Fruit fly (Drosophila melanogaster): ENCODE results near the gene ppk22.
A peak's percentile ranks its signal among the peaks of the same experiment; 100 is the strongest.

ppk22 gene

dm6 chr3R:24810844-24811625 lies 48.6 kb downstream of the ppk22 start (continued):
- peak; percentile 76 for TF ChIP-seq CG8388 (GFP tag; optimal IDR thresholded peaks at IDR 0.05)
- peak; percentile 93 for TF ChIP-seq Dip3 (GFP tag; optimal IDR thresholded peaks at IDR 0.05)
- peak; percentile 90 for TF ChIP-seq Gug (GFP tag; IDR thresholded peaks at IDR 0.05)
- peak; percentile 92 for TF ChIP-seq HLH54F (GFP tag; optimal IDR thresholded peaks at IDR 0.05)
- TF ChIP-seq vvl (GFP tag; IDR thresholded peaks at IDR 0.05), result peak; percentile 95
- TF ChIP-seq Rx (GFP tag; IDR thresholded peaks at IDR 0.05), result peak; percentile 79
- peak; percentile 40 for TF ChIP-seq ftz-f1 (GFP tag; optimal IDR thresholded peaks at IDR 0.05)
- peak; percentile 94 for TF ChIP-seq ci (GFP tag; IDR thresholded peaks at IDR 0.05)
- peak; percentile 73 for TF ChIP-seq CG8281 (tag; optimal IDR thresholded peaks at IDR 0.05)
- TF ChIP-seq CG16815 (GFP tag; optimal IDR thresholded peaks at IDR 0.05), result peak; percentile 60
- peak; percentile 89 for TF ChIP-seq Oli (tag; optimal IDR thresholded peaks at IDR 0.05)
- TF ChIP-seq CG4730 (GFP tag; IDR thresholded peaks at IDR 0.05), result peak; percentile 85
- peak; percentile 68 for TF ChIP-seq CG15601 (tag; optimal IDR thresholded peaks at IDR 0.05)
- no peak for TF ChIP-seq pan (optimal IDR thresholded peaks at IDR 0.05)
- peak in 1 of 2 experiments; percentile 93 for TF ChIP-seq pan (GFP tag; optimal IDR thresholded peaks at IDR 0.05 in 1 of 2, IDR thresholded peaks at IDR 0.05 in 1 of 2)
- TF ChIP-seq CG10543 (GFP tag; optimal IDR thresholded peaks at IDR 0.05), result peak; percentile 69
- TF ChIP-seq maf-S (GFP tag; optimal IDR thresholded peaks at IDR 0.05), result peak; percentile 80
- peak; percentile 95 for TF ChIP-seq CG32532 (GFP tag; IDR thresholded peaks at IDR 0.05)
- peak; percentile 75 for TF ChIP-seq chn (GFP tag; optimal IDR thresholded peaks at IDR 0.05)
- TF ChIP-seq CG2712 (tag; optimal IDR thresholded peaks at IDR 0.05), result peak; percentile 86
- no peak for TF ChIP-seq lov (optimal IDR thresholded peaks at IDR 0.05)
- TF ChIP-seq lov (GFP tag; IDR thresholded peaks at IDR 0.05), result peak; percentile 73; the same call in 2 of the 3 replicates
- TF ChIP-seq z (GFP tag; IDR thresholded peaks at IDR 0.05), result 0 out of 3 replicates have a peak, but pooled peaks have one; percentile 18
- TF ChIP-seq CG18619 (GFP tag; optimal IDR thresholded peaks at IDR 0.05), result peak; percentile 86
- peak; percentile 62 for TF ChIP-seq crc (GFP tag; optimal IDR thresholded peaks at IDR 0.05)
- peak; percentile 78 for TF ChIP-seq CG16779 (GFP tag; IDR thresholded peaks at IDR 0.05)

- no peak for TF ChIP-seq Rfx (GFP tag; IDR thresholded peaks at IDR 0.05)
- TF ChIP-seq CG8359 (GFP tag; optimal IDR thresholded peaks at IDR 0.05; ENCODE audit: borderline replicate concordance), result peak; percentile 54
- TF ChIP-seq bcd (GFP tag; optimal IDR thresholded peaks at IDR 0.05), result no peak
- no peak for TF ChIP-seq amos (GFP tag; IDR thresholded peaks at IDR 0.05; ENCODE audit: partially characterized antibody)
- TF ChIP-seq fd64A (GFP tag; optimal IDR thresholded peaks at IDR 0.05), result peak; percentile 76
- TF ChIP-seq CG2199 (GFP tag; IDR thresholded peaks at IDR 0.05), result no peak
- no peak for TF ChIP-seq CG9609 (GFP tag; optimal IDR thresholded peaks at IDR 0.05)
- no peak for TF ChIP-seq Atf-2 (GFP tag; optimal IDR thresholded peaks at IDR 0.05)
- TF ChIP-seq sens (GFP tag), result peak; percentile 94
- peak; percentile 63 for TF ChIP-seq CG10209 (GFP tag; optimal IDR thresholded peaks at IDR 0.05)
- TF ChIP-seq trh (GFP tag; optimal IDR thresholded peaks at IDR 0.05), result peak; percentile 16
- no peak for TF ChIP-seq Side (GFP tag; optimal IDR thresholded peaks at IDR 0.05)
- TF ChIP-seq fd3F (GFP tag; optimal IDR thresholded peaks at IDR 0.05), result peak; percentile 61
- TF ChIP-seq HHEX (GFP tag; optimal IDR thresholded peaks at IDR 0.05), result peak; percentile 67
- TF ChIP-seq bigmax (GFP tag; optimal IDR thresholded peaks at IDR 0.05), result peak; percentile 12
- TF ChIP-seq onecut (GFP tag; IDR thresholded peaks at IDR 0.05), result no peak
- TF ChIP-seq br (optimal IDR thresholded peaks at IDR 0.05), result no peak
- peak; percentile 90 for TF ChIP-seq exex (tag; optimal IDR thresholded peaks at IDR 0.05)
- TF ChIP-seq org-1 (GFP tag; optimal IDR thresholded peaks at IDR 0.05), result peak; percentile 41
- peak; percentile 59 for TF ChIP-seq CG15011 (GFP tag; optimal IDR thresholded peaks at IDR 0.05)
- TF ChIP-seq CG2712 (tag; optimal IDR thresholded peaks at IDR 0.05), result peak; percentile 19
- peak; percentile 45 for TF ChIP-seq CG31365 (tag; optimal IDR thresholded peaks at IDR 0.05)
- TF ChIP-seq CG12236 (GFP tag; optimal IDR thresholded peaks at IDR 0.05), result peak; percentile 41
- TF ChIP-seq prd (optimal IDR thresholded peaks at IDR 0.05), result no peak
- TF ChIP-seq prd (GFP tag; IDR thresholded peaks at IDR 0.05), result no peak
- TF ChIP-seq chn (GFP tag; optimal IDR thresholded peaks at IDR 0.05), result no peak
- peak; percentile 48 for TF ChIP-seq CG10543 (GFP tag; optimal IDR thresholded peaks at IDR 0.05)
Observed at dm6 chr3R:24809576-24810279, 49.9 kb downstream of the ppk22 start.
